Worm (Caenorhabditis elegans) whole organism, L1 larva: ENCODE measurements around the gene F44G4.6.

ENCODE experiments used
- aha-1 ChIP-seq: fragments of 150-350 bp; optimal IDR thresholded peaks from 2 replicates; lab custom pipeline; 2014; ENCODE audit warnings: missing biosample characterization, missing genetic modification characterization
- hlh-4 ChIP-seq: sonication (generic microtip); optimal IDR thresholded peaks from 2 replicates; lab custom pipeline; 2016; ENCODE audit warnings: mild to moderate bottlenecking, missing genetic modification characterization, missing compliant biosample characterization
- lin-35 ChIP-seq, 2 experiments: fragments of 150-350 bp; optimal IDR thresholded peaks; 2 replicates each; lab custom pipeline; 2014; ENCODE audit warnings: missing biosample characterization in 2 of 2, missing genetic modification characterization in 2 of 2, missing genetic modification reagents in 2 of 2
- nhr-76 ChIP-seq: sonication (generic microtip); optimal IDR thresholded peaks from 2 replicates; lab custom pipeline; 2017; ENCODE audit warnings: missing biosample characterization, missing genetic modification characterization
- nhr-85 ChIP-seq: sonication (generic microtip); peaks from one replicate; lab custom pipeline; 2016; ENCODE audit warnings: missing genetic modification characterization, inconsistent platforms, missing compliant biosample characterization
- skn-1 ChIP-seq: fragments of 150-350 bp; optimal IDR thresholded peaks from 2 replicates; lab custom pipeline; 2014; ENCODE audit warnings: missing biosample characterization, missing genetic modification characterization
- sup-37 ChIP-seq: fragments of 200-800 bp; sonication (Bioruptor generic); optimal IDR thresholded peaks from 2 replicates; lab custom pipeline; 2018; ENCODE audit warnings: mild to moderate bottlenecking, missing genetic modification characterization, missing compliant biosample characterization
- ztf-11 ChIP-seq, 2 experiments: sonication (generic microtip); optimal IDR thresholded peaks; 2 replicates each; lab custom pipeline; 2016 to 2017; ENCODE audit warnings: missing genetic modification characterization in 2 of 2, missing biosample characterization in 1 of 2, missing compliant biosample characterization in 1 of 2

DNA sequence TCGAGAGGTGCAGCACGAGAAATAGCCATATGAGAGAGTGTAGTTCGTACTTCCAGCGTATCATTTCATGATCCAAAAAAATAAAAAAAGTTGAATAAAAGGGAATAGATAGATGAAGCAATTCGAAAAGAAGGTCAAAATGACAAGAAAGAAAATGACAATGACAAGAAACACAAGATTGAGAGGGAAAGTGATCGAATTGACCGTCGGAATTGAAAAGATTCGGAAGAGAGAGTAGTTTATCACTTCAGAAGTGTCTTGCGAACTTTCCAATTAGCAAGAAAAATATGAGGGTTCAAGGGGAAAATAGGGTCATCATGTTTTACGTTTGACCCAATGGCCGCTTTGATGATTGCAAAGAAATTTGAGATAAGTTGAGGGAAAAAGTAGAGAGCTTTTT, 18.1 kb upstream of the F44G4.6 start, which contains the start of gene dep-1:
- TF ChIP-seq lin-35 (GFP tag; optimal IDR thresholded peaks at IDR 0.05; lab: Kevin White, UChicago) (no peak), skn-1 (no peak), nhr-85 (tag; lab: Kevin White, UChicago) (no peak), aha-1 (tag; lab: Kevin White, UChicago) (no peak), hlh-4 (no peak), ztf-11 (tag; optimal IDR thresholded peaks at IDR 0.05; lab: Kevin White, UChicago) (no peak), nhr-76 (tag; lab: Kevin White, UChicago) (no peak), sup-37 (no peak)
